Fruit fly (Drosophila melanogaster) Kc167 (cell line): ENCODE measurements around the gene Atf3.

Source experiments
- Myc ChIP-seq: fragments of >200 bp; optimal IDR thresholded peaks from 2 replicates; lab custom pipeline; 2017; ENCODE audit warnings: missing external identifiers
- Sin3A ChIP-seq: fragments of >200 bp; optimal IDR thresholded peaks from 2 replicates; lab custom pipeline; 2018; ENCODE audit warnings: missing external identifiers
- h ChIP-seq: fragments of >200 bp; optimal IDR thresholded peaks from 3 replicates; lab custom pipeline; 2018; ENCODE audit warnings: missing external identifiers
- insv ChIP-seq: fragments of >200 bp; optimal IDR thresholded peaks from 3 replicates; lab custom pipeline; 2018; ENCODE audit warnings: missing external identifiers
- psq ChIP-seq: fragments of >200 bp; optimal IDR thresholded peaks from 2 replicates; lab custom pipeline; 2017; ENCODE audit warnings: missing external identifiers
- ttk ChIP-seq: sonication (Bioruptor generic); optimal IDR thresholded peaks from 2 replicates; lab custom pipeline; 2017; ENCODE audit warnings: missing external identifiers

The Atf3 gene

DNA sequence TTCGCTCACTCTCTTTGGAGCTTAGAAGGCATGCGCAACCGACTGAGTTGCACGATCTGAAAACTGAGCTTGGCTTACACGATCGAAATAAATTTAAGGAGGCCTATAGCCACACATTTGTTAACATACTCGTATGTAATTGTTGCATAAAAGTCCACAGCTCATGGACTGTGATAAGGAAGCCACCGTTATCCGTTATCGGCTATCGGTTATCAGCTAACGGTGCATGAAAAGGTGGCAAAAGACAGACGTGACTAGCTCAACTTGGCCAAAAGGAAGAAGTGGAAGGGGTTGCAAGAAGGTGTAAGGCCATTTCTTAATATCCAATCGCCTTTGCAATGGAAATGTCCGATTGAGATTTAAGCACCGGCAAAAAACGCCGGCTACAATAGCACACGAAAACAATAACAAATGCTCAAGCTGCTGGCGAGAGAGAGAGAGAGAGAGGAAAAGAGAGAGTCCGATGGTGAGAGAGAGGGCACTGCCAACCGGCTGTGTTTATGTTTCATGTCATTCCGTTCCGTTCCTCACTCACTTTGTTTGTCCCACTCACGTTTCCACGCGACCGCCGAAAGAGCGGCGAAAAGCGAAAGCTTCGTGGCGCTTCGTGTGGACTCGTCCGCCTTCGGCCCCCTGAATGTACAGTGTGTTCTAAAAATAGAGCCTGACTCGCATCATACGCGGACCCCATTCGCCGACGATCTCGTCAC is 1.1 kb upstream of the Atf3 start:
- TF ChIP-seq ttk (lab: Kevin White, UChicago) (no peak), Sin3A (lab: Kevin White, UChicago) (no peak)

DNA sequence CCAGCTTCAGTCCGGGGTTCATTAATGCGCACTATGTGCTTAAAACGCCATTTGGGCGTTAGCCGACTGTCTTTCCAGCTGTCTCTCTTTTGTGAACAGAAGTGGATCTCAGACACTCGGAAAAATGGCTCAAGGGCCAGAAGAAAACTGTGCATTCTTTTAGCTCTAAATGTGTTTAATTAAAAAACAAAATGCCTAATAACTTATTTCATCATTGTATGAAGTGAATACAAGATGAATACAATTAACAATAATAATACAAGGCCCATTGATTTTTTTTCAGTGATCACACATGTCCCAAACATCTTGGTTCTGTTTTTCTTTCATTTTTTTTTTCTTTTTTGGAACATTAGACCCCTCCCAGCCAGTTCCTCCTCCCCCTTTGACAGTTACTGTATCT is 2.2 kb downstream of the Atf3 start:
- no peak for TF ChIP-seq h
- TF ChIP-seq insv (lab: Kevin White, UChicago), result no peak
- no peak for TF ChIP-seq Myc (lab: Kevin White, UChicago)
- TF ChIP-seq ttk (lab: Kevin White, UChicago), result no peak
- TF ChIP-seq psq (lab: Kevin White, UChicago), result no peak
- TF ChIP-seq Sin3A (lab: Kevin White, UChicago), result no peak

DNA sequence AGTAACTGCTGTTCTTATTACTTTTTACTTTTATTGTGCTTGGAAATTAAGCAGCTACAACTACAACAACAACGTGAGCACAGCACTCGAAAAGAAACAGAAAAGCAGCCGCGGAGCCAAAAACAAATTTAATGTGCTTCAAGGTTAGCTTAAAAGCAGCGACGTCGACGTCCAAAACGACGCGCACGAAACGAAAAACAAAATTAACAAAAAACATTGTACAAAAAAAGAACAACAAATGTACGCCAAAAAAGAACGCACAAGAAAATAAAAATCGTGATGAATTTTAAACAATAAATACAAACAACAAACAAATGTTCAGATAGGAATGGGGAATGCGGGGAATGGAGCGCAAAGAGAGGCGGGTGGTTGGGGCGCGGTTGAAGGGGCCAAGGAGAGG is 4.0 kb downstream of the Atf3 start:
- TF ChIP-seq insv (lab: Kevin White, UChicago) (no peak), Myc (lab: Kevin White, UChicago) (no peak), psq (lab: Kevin White, UChicago) (no peak), h (no peak), Sin3A (lab: Kevin White, UChicago) (no peak), ttk (lab: Kevin White, UChicago) (no peak)

DNA sequence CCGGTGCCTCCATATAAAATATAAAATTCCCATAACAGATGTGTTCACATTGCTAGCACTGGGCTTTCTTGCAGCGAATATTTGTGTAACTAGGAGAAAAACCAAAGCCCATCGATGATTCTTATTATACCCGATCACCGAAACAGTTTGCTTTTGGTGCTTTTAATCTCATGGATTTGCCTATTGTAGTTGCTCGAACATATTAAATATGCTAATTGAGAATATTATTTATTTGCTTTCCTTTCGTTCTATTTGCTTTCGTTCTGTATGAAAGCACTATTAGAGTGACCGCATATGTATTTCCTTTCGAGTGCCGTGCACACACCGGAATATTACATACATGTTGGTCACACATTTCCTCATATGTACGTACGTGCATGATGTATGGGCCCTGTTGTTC is 4.4 kb downstream of the Atf3 start:
- TF ChIP-seq psq (lab: Kevin White, UChicago), result no peak
- no peak for TF ChIP-seq Myc (lab: Kevin White, UChicago)
- TF ChIP-seq h, result no peak
- TF ChIP-seq insv (lab: Kevin White, UChicago), result no peak
- no peak for TF ChIP-seq ttk (lab: Kevin White, UChicago)
- TF ChIP-seq Sin3A (lab: Kevin White, UChicago), result no peak

DNA sequence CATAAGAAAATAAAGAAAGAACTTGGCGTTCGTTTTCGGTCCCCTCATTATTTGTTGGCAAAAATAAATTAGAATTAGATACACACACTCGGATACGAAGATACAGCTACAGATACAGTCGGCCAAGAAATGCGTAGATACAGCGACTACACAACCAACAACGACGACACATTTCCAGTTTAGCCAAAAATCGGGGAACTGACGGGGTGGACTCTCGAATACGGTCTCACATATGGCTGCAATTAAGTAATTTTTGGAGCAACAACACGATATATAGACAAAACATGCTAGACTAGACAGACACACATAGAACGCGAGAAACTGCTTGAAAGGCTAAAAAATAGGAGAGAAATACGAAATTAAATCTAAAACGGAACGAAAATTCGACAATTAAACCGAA is 4.9 kb downstream of the Atf3 start:
- TF ChIP-seq Sin3A (lab: Kevin White, UChicago) (no peak), psq (lab: Kevin White, UChicago) (no peak), Myc (lab: Kevin White, UChicago) (no peak), insv (lab: Kevin White, UChicago) (no peak)

DNA sequence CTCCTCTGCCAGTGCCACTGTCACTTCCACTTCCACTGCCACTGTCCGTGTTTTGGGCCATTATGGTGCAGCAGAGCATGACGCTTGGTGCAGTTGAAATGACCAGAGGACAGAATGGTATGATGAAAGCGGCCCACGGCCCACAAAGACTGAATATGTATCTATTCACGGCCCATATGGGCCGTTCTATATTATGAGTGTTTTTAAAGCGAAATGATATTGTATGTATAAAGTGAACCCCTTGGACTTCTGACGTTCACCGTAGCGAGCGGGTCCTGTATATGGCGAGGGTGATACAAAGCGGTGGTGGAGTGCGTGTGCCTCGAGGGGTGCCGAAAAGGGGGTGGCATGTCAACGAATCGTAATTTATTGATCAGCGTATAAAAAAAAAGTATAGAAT is 5.4 kb downstream of the Atf3 start:
- no peak for TF ChIP-seq Myc (lab: Kevin White, UChicago)
- no peak for TF ChIP-seq h
- no peak for TF ChIP-seq ttk (lab: Kevin White, UChicago)
- no peak for TF ChIP-seq insv (lab: Kevin White, UChicago)
- TF ChIP-seq psq (lab: Kevin White, UChicago), result no peak
- no peak for TF ChIP-seq Sin3A (lab: Kevin White, UChicago)

DNA sequence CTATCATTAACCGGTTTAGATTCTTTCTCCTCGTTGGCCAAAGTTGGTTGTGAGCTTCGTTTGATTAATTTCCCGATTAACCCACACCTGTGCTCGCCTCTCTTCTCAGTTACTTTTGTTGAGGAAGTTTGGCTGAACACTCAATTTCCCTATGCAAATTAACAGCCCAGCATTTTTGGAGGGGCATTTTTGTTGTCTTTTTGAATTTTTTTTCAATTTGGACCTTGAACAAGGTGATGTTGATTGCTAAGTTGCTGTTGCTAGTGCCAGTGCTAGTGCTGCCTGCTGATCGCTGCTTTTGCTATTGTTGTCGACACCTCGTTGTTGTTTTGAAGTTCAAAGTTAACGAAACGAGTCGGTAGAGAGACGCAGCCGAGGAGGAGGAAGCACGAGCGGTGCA is 7.5 kb downstream of the Atf3 start:
- no peak for TF ChIP-seq Sin3A (lab: Kevin White, UChicago)
- TF ChIP-seq ttk (lab: Kevin White, UChicago), result no peak
- no peak for TF ChIP-seq psq (lab: Kevin White, UChicago)
- TF ChIP-seq h, result no peak
- no peak for TF ChIP-seq Myc (lab: Kevin White, UChicago)
- no peak for TF ChIP-seq insv (lab: Kevin White, UChicago)

DNA sequence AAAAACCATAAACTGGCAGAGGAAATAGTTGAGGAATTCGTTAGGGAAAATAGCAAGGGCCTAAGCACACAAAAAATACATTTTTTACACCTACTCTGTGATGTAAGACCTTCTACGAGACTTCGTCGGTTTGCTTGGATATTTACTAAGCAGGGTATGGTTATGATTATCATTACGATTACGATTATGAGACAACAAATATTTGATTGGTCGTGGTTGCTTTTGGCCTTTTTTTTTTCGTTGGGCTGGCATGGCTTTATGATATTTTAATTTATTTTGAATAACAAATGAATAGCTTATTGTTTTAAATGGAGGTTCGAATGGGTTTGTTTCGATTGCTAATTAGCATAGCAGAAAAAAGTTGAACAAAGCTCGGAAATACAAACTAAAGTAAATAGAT is 10.5 kb downstream of the Atf3 start:
- TF ChIP-seq Sin3A (lab: Kevin White, UChicago), result no peak
- no peak for TF ChIP-seq ttk (lab: Kevin White, UChicago)
- TF ChIP-seq h, result no peak
- no peak for TF ChIP-seq psq (lab: Kevin White, UChicago)
- TF ChIP-seq insv (lab: Kevin White, UChicago), result no peak
- TF ChIP-seq Myc (lab: Kevin White, UChicago), result no peak

DNA sequence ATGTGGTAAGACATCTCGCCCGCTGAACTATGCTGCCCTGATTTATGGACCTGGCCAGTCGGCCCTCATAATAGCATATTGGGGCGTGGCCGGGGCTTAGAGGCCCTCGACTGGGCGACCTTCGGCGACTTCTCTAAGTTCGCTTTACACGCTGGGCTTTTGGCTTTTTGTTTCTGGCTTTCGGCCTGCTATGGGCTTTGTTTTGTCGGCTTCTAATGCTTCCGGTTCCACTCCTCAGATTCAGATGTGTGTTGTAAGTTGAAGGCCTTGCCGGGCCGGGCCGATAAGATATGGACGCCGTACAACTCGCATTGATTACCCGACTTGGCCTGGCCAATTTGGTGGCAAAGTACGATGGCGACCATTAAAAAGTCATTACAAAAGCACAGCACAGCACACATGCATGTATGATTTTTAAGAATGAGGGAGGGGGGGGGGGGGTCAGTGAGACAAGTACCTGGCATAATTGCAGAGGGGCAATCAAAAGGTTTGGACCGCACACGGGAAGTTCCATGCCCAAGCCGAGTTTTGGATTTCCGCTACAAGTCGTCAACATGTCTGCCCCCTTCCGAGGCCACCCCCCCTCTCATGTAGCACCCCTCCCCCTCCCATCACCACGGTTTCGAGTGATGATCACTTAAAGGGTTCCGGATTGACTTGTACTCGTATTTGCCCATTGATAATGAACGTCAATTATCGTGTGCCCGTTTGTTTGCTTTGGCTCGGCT is 12.4 kb downstream of the Atf3 start:
- TF ChIP-seq h (no peak), Sin3A (lab: Kevin White, UChicago) (no peak), insv (lab: Kevin White, UChicago) (no peak), Myc (lab: Kevin White, UChicago) (no peak), psq (lab: Kevin White, UChicago) (no peak), ttk (lab: Kevin White, UChicago) (no peak)

DNA sequence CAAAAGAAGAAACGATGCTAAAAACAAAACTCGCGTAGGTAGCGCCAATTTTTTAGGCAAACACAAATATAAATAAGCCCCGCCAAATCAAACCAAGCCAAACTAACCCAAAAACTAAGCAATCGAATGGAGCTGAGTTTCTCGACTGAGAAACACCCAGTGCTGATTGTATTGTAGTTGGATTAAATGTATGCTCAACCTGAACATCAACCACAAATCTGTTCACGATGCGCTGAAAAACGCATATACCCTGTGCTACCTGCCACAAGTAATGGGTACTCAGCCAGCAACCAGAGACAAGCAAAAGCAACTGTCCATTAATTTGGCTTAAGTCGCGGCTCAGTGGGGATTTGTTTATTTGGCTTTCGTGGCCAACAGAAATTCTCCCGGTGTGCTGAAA is 14.8 kb downstream of the Atf3 start:
- TF ChIP-seq Myc (lab: Kevin White, UChicago), result no peak
- no peak for TF ChIP-seq psq (lab: Kevin White, UChicago)
- TF ChIP-seq Sin3A (lab: Kevin White, UChicago), result no peak
- TF ChIP-seq insv (lab: Kevin White, UChicago), result no peak
- no peak for TF ChIP-seq ttk (lab: Kevin White, UChicago)
- no peak for TF ChIP-seq h

DNA sequence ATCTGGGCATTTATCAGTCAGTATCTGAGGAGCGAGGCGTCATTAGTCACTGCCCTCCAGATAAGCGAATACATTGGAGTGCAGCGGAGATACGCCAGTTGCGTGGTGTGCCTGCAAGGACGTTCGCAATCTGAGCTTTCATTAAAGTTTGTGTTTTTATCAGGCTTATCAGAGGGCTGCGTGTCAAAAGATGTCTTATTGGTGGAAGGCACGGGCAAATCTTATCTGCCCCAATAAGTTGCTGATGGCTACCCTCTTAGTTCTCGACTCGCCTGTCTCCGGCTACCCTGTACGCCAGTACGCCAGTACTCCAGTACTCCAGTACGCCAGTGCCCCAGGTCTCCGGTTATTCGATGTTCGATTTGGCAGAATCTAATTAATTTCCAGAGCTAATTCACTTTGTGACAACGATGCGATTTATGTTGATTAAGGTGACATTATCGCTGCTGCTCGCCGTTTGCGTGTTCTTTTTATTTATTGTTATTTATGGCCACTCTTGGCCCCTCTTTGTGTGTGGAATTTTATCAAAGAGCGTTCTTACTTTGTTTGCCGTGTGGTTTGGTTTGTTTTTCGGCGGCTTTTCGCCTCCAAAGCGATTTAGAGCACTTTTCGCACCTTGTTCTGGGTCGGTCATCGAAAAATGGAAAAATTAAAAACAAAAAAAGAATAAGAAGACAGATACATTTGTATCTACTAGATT is 18.2 kb downstream of the Atf3 start:
- no peak for TF ChIP-seq h
- no peak for TF ChIP-seq Sin3A (lab: Kevin White, UChicago)
- TF ChIP-seq ttk (lab: Kevin White, UChicago), result no peak
- no peak for TF ChIP-seq psq (lab: Kevin White, UChicago)
- no peak for TF ChIP-seq insv (lab: Kevin White, UChicago)
- TF ChIP-seq Myc (lab: Kevin White, UChicago), result no peak
